Fruit fly (Drosophila melanogaster) whole organism, embryonic: ENCODE data around the gene unk.

ENCODE experiments used
- Antp ChIP-seq: fragments of 200-800 bp; sonication (Bioruptor generic); optimal IDR thresholded peaks from 3 replicates; lab custom pipeline; 2016; ENCODE audit warnings: missing biosample characterization, missing genetic modification characterization
- B-H2 ChIP-seq: fragments of 200-800 bp; sonication (Bioruptor generic); optimal IDR thresholded peaks from 2 replicates; lab custom pipeline; 2018; ENCODE audit warnings: missing biosample characterization, mild to moderate bottlenecking, missing genetic modification characterization
- CG10543 ChIP-seq: fragments of 200-800 bp; sonication (Bioruptor generic); optimal IDR thresholded peaks from 3 replicates; lab custom pipeline; 2017; ENCODE audit warnings: missing biosample characterization, mild to moderate bottlenecking, missing genetic modification characterization, moderate library complexity
- CG10979 ChIP-seq: fragments of 200-800 bp; sonication (Bioruptor generic); optimal IDR thresholded peaks from 2 replicates; lab custom pipeline; 2018; ENCODE audit warnings: missing biosample characterization, mild to moderate bottlenecking, missing genetic modification characterization, moderate library complexity
- CG11398 ChIP-seq: fragments of 200-800 bp; sonication (Bioruptor generic); optimal IDR thresholded peaks from 2 replicates; lab custom pipeline; 2016; ENCODE audit warnings: missing biosample characterization, missing genetic modification characterization
- CG12391 ChIP-seq: fragments of 200-800 bp; sonication (Bioruptor generic); optimal IDR thresholded peaks from 3 replicates; lab custom pipeline; 2018; ENCODE audit warnings: missing biosample characterization, mild to moderate bottlenecking, missing genetic modification characterization, moderate library complexity
- CG12942 ChIP-seq: fragments of 200-800 bp; sonication (Bioruptor generic); optimal IDR thresholded peaks from 3 replicates; lab custom pipeline; 2016; ENCODE audit warnings: missing biosample characterization, missing genetic modification characterization
- CG13123 ChIP-seq: fragments of 200-800 bp; sonication (Bioruptor generic); optimal IDR thresholded peaks from 2 replicates; lab custom pipeline; 2016; ENCODE audit warnings: missing biosample characterization, missing genetic modification characterization
- CG15011 ChIP-seq: fragments of 200-800 bp; sonication (Bioruptor generic); optimal IDR thresholded peaks from 3 replicates; lab custom pipeline; 2018; ENCODE audit warnings: missing biosample characterization, mild to moderate bottlenecking, missing genetic modification characterization
- CG16779 ChIP-seq: fragments of 200-800 bp; sonication (Bioruptor generic); IDR thresholded peaks from 2 replicates; pipeline ENCODE4 v1.3.6; 2022; ENCODE audit warnings: missing biosample characterization, missing genetic modification characterization
- CG16813 ChIP-seq: fragments of 200-800 bp; sonication (Bioruptor generic); IDR thresholded peaks from 3 replicates; pipeline ENCODE4 v1.3.6; 2022; ENCODE audit warnings: missing biosample characterization, missing genetic modification characterization; ENCODE audit not compliant: partially characterized antibody
- CG2202 ChIP-seq: fragments of 200-800 bp; sonication (Bioruptor generic); optimal IDR thresholded peaks from 2 replicates; lab custom pipeline; 2018; ENCODE audit warnings: missing biosample characterization, mild to moderate bottlenecking, missing genetic modification characterization
- CG31365 ChIP-seq: fragments of 200-800 bp; sonication (Bioruptor generic); optimal IDR thresholded peaks from 2 replicates; lab custom pipeline; 2018; ENCODE audit warnings: missing biosample characterization, mild to moderate bottlenecking, missing genetic modification characterization
- CG3407 ChIP-seq: fragments of 200-800 bp; sonication (Bioruptor generic); optimal IDR thresholded peaks from 2 replicates; lab custom pipeline; 2018; ENCODE audit warnings: missing biosample characterization, mild to moderate bottlenecking, missing genetic modification characterization
- CG3847 ChIP-seq: fragments of 200-800 bp; sonication (Bioruptor generic); IDR thresholded peaks from 2 replicates; pipeline ENCODE4 v1.3.6; 2022; ENCODE audit warnings: missing biosample characterization, missing genetic modification characterization
- CG4404 ChIP-seq: fragments of 200-800 bp; sonication (Bioruptor generic); IDR thresholded peaks from 2 replicates; pipeline ENCODE4 v1.3.6; 2022; ENCODE audit warnings: missing biosample characterization, missing genetic modification characterization
- CG6689 ChIP-seq: fragments of 200-800 bp; sonication (Bioruptor generic); IDR thresholded peaks from 2 replicates; pipeline ENCODE4 v1.3.6; 2022; ENCODE audit warnings: missing biosample characterization, missing genetic modification characterization
- CG9876 ChIP-seq: fragments of 200-800 bp; sonication (Bioruptor generic); optimal IDR thresholded peaks from 2 replicates; lab custom pipeline; 2016; ENCODE audit warnings: missing biosample characterization, missing genetic modification characterization
- CrebB ChIP-seq: fragments of 200-800 bp; sonication (Bioruptor generic); optimal IDR thresholded peaks from 3 replicates; lab custom pipeline; 2018; ENCODE audit warnings: missing biosample characterization, mild to moderate bottlenecking, missing genetic modification characterization
- Dbx ChIP-seq: fragments of 200-800 bp; sonication (Bioruptor generic); IDR thresholded peaks from 3 replicates; pipeline ENCODE4 v1.3.6; 2022; ENCODE audit warnings: missing biosample characterization, missing genetic modification characterization
- Dfd ChIP-seq, 2 experiments: fragments of >200 bp; optimal IDR thresholded peaks; 2 replicates each; lab custom pipeline; 2017; ENCODE audit warnings: missing biosample characterization in 2 of 2, missing genetic modification characterization in 2 of 2
- Dref ChIP-seq: fragments of 200-800 bp; sonication (Bioruptor generic); IDR thresholded peaks from 2 replicates; pipeline ENCODE4 v1.3.6; 2022; ENCODE audit warnings: missing biosample characterization, missing genetic modification characterization
- Ets65A ChIP-seq: fragments of 200-800 bp; sonication (Bioruptor generic); peaks from one replicate; lab custom pipeline; 2016; ENCODE audit warnings: missing biosample characterization, missing genetic modification characterization
- H15 ChIP-seq: fragments of 200-800 bp; sonication (Bioruptor generic); IDR thresholded peaks from 3 replicates; pipeline ENCODE4 v1.3.6; 2022; ENCODE audit warnings: missing biosample characterization, missing genetic modification characterization
- HLH3B ChIP-seq: fragments of 200-800 bp; sonication (Bioruptor generic); IDR thresholded peaks from 2 replicates; pipeline ENCODE4 v1.3.6; 2022; ENCODE audit warnings: missing biosample characterization, missing genetic modification characterization
- HLH4C ChIP-seq: fragments of 200-800 bp; sonication (Bioruptor generic); IDR thresholded peaks from 3 replicates; pipeline ENCODE4 v1.3.6; 2022; ENCODE audit warnings: missing biosample characterization, missing genetic modification characterization; ENCODE audit not compliant: partially characterized antibody
- Jarid2 ChIP-seq: fragments of 200-800 bp; sonication (Bioruptor generic); optimal IDR thresholded peaks from 3 replicates; lab custom pipeline; 2017; ENCODE audit warnings: mild to moderate bottlenecking, missing biosample characterization, missing genetic modification reagents, missing genetic modification characterization
- Lim3 ChIP-seq: fragments of 200-800 bp; sonication (Bioruptor generic); IDR thresholded peaks from 2 replicates; pipeline ENCODE4 v1.3.6; 2022; ENCODE audit warnings: missing biosample characterization, missing genetic modification characterization
- Med ChIP-seq: fragments of 200-800 bp; sonication (Bioruptor generic); peaks from one replicate; lab custom pipeline; 2016; ENCODE audit warnings: missing biosample characterization, missing genetic modification characterization, mild to moderate bottlenecking, inconsistent platforms, moderate library complexity
- NC2β ChIP-seq: fragments of 200-800 bp; sonication (Bioruptor generic); optimal IDR thresholded peaks from 2 replicates; lab custom pipeline; 2016; ENCODE audit warnings: missing biosample characterization, missing genetic modification characterization
- NFAT ChIP-seq: fragments of 200-800 bp; sonication (Bioruptor generic); IDR thresholded peaks from 2 replicates; pipeline ENCODE4 v1.3.6; 2022; ENCODE audit warnings: missing biosample characterization, missing genetic modification characterization
- Spps ChIP-seq: fragments of 200-800 bp; sonication (Bioruptor generic); optimal IDR thresholded peaks from 2 replicates; lab custom pipeline; 2018; ENCODE audit warnings: missing biosample characterization, mild to moderate bottlenecking, missing genetic modification characterization
- Vsx1 ChIP-seq: fragments of 200-800 bp; sonication (Bioruptor generic); optimal IDR thresholded peaks from 2 replicates; lab custom pipeline; 2017; ENCODE audit warnings: missing biosample characterization, mild to moderate bottlenecking, missing genetic modification characterization, missing genetic modification reagents
- bbx ChIP-seq: fragments of 200-800 bp; sonication (Bioruptor generic); IDR thresholded peaks from 2 replicates; pipeline ENCODE4 v1.3.6; 2022; ENCODE audit warnings: missing biosample characterization, missing genetic modification characterization; ENCODE audit not compliant: partially characterized antibody
- bsh ChIP-seq, 2 experiments: fragments of 200-800 bp; sonication (Bioruptor generic); optimal IDR thresholded peaks; 2 replicates each; lab custom pipeline; 2017 to 2018; ENCODE audit warnings: mild to moderate bottlenecking in 2 of 2, missing biosample characterization in 2 of 2, missing genetic modification characterization in 2 of 2, moderate library complexity in 1 of 2
- dpn ChIP-seq, 2 experiments: fragments of 200-800 bp; sonication (Bioruptor generic); optimal IDR thresholded peaks; 3 replicates each; lab custom pipeline; 2016; ENCODE audit warnings: missing biosample characterization in 2 of 2, missing genetic modification characterization in 2 of 2
- ems ChIP-seq: fragments of 200-800 bp; sonication (Bioruptor generic); optimal IDR thresholded peaks from 3 replicates; lab custom pipeline; 2016; ENCODE audit warnings: missing biosample characterization, missing genetic modification characterization
- en ChIP-seq: fragments of 200-800 bp; sonication (Bioruptor generic); optimal IDR thresholded peaks from 2 replicates; lab custom pipeline; 2016; ENCODE audit warnings: missing biosample characterization, missing genetic modification characterization
- eve ChIP-seq, 2 experiments: fragments of >200 bp; optimal IDR thresholded peaks; 2 replicates each; lab custom pipeline; 2017; ENCODE audit warnings: missing biosample characterization in 2 of 2, missing genetic modification characterization in 2 of 2
- gro ChIP-seq: fragments of 200-800 bp; sonication (Bioruptor generic); optimal IDR thresholded peaks from 2 replicates; lab custom pipeline; 2016; ENCODE audit warnings: missing biosample characterization, missing genetic modification characterization
- hth ChIP-seq: fragments of >200 bp; optimal IDR thresholded peaks from 2 replicates; lab custom pipeline; 2017; ENCODE audit warnings: inconsistent platforms
- lab ChIP-seq: fragments of 200-800 bp; sonication (Bioruptor generic); optimal IDR thresholded peaks from 3 replicates; lab custom pipeline; 2017; ENCODE audit warnings: missing biosample characterization, missing genetic modification characterization, mild to moderate bottlenecking, moderate library complexity, missing genetic modification reagents
- lov ChIP-seq, 2 experiments: fragments of 200-800 bp in 1 of 2; fragments of >200 bp in 1 of 2; sonication (Bioruptor generic) in 1 of 2; IDR thresholded peaks in 1 of 2; optimal IDR thresholded peaks in 1 of 2; 2 replicates in 1 of 2; 3 replicates in 1 of 2; pipeline versions ENCODE4 v1.3.6 to Lab custom; 2017 to 2022; ENCODE audit warnings: missing biosample characterization in 1 of 2, missing genetic modification characterization in 1 of 2
- mld ChIP-seq: fragments of 200-800 bp; sonication (Bioruptor generic); IDR thresholded peaks from 3 replicates; pipeline ENCODE4 v1.3.6; 2022; ENCODE audit warnings: missing biosample characterization, missing genetic modification characterization; ENCODE audit not compliant: partially characterized antibody
- oc ChIP-seq: fragments of 200-800 bp; sonication (Bioruptor generic); optimal IDR thresholded peaks from 2 replicates; lab custom pipeline; 2018; ENCODE audit warnings: missing biosample characterization, mild to moderate bottlenecking, missing genetic modification characterization, moderate library complexity
- pb ChIP-seq: fragments of 200-800 bp; sonication (Bioruptor generic); optimal IDR thresholded peaks from 3 replicates; lab custom pipeline; 2016; ENCODE audit warnings: missing biosample characterization, missing genetic modification characterization
- sna ChIP-seq: fragments of 200-800 bp; sonication (Bioruptor generic); IDR thresholded peaks from 2 replicates; pipeline ENCODE4 v1.3.6; 2022; ENCODE audit warnings: missing biosample characterization, missing genetic modification characterization; ENCODE audit not compliant: partially characterized antibody
- ssp ChIP-seq: fragments of 200-800 bp; sonication (Bioruptor generic); IDR thresholded peaks from 2 replicates; pipeline ENCODE4 v1.3.6; 2022; ENCODE audit warnings: missing biosample characterization, missing genetic modification characterization
- stwl ChIP-seq: fragments of 200-800 bp; sonication (Bioruptor generic); optimal IDR thresholded peaks from 3 replicates; lab custom pipeline; 2018; ENCODE audit warnings: missing biosample characterization, mild to moderate bottlenecking, missing genetic modification characterization, moderate library complexity
- zf30C ChIP-seq: fragments of 200-800 bp; sonication (Bioruptor generic); optimal IDR thresholded peaks from 3 replicates; lab custom pipeline; 2018; ENCODE audit warnings: missing biosample characterization, mild to moderate bottlenecking, missing genetic modification characterization

Gene unk

dm6 chr3R:23173393-23173981 lies 15.8 kb upstream of the unk start, which contains the start of gene CG46310 (continued):
- no peak for TF ChIP-seq lov (optimal IDR thresholded peaks at IDR 0.05; lab: Kevin White, UChicago)
- TF ChIP-seq lov (GFP tag; IDR thresholded peaks at IDR 0.05; lab: Robert Waterston, UW): 0 out of 3 replicates have a peak, but pooled peaks have one; percentile 57
- peak; percentile 80 for TF ChIP-seq NFAT
- no peak for TF ChIP-seq Spps (tag; lab: Kevin White, UChicago)
- TF ChIP-seq zf30C: peak; percentile 34
- TF ChIP-seq bbx (GFP tag; lab: Robert Waterston, UW): peak; percentile 49; the same call in 1 of the 2 replicates
- peak; percentile 79 for TF ChIP-seq Dbx (GFP tag; lab: Robert Waterston, UW)
- TF ChIP-seq CG11398: no peak
- TF ChIP-seq Jarid2 (GFP tag; lab: Kevin White, UChicago): no peak
- 0 out of 2 replicates have a peak, but pooled peaks have one; percentile 47 for TF ChIP-seq CG4404 (GFP tag; lab: Robert Waterston, UW)
- peak; percentile 22 for TF ChIP-seq oc
- no peak for TF ChIP-seq CG9876
- no peak for TF ChIP-seq CG12942 (GFP tag; lab: Kevin White, UChicago)
- TF ChIP-seq mld (GFP tag; lab: Robert Waterston, UW): no peak
- TF ChIP-seq pb (GFP tag; lab: Kevin White, UChicago): peak; percentile 1
- TF ChIP-seq Dref (GFP tag; lab: Robert Waterston, UW): no peak; the same call in 1 of the 2 replicates
- TF ChIP-seq CG15011: peak; percentile 48
- no peak for TF ChIP-seq NC2β (GFP tag; lab: Kevin White, UChicago)
- peak; percentile 86 for TF ChIP-seq Med (GFP tag; lab: Kevin White, UChicago)
- TF ChIP-seq HLH3B (GFP tag; lab: Robert Waterston, UW): peak; percentile 77
- peak; percentile 12 for TF ChIP-seq gro (GFP tag; lab: Kevin White, UChicago)
- no peak for TF ChIP-seq Ets65A (GFP tag; lab: Kevin White, UChicago)
- peak; percentile 49 for TF ChIP-seq CG3407 (GFP tag; lab: Kevin White, UChicago)
- peak; percentile 74 for TF ChIP-seq CG16779
- TF ChIP-seq Dfd (GFP tag; optimal IDR thresholded peaks at IDR 0.05; lab: Kevin White, UChicago): no peak
- TF ChIP-seq CG10543 (GFP tag; lab: Kevin White, UChicago): peak; percentile 62
- TF ChIP-seq lab (GFP tag; lab: Kevin White, UChicago): peak; percentile 89
- no peak for TF ChIP-seq HLH4C (GFP tag; lab: Robert Waterston, UW)
- TF ChIP-seq bsh (GFP tag; optimal IDR thresholded peaks at IDR 0.05; lab: Kevin White, UChicago): peak; percentile 3 to 55
- no peak for TF ChIP-seq stwl (tag; lab: Kevin White, UChicago)
- peak; percentile 80 for TF ChIP-seq H15
- no peak for TF ChIP-seq CG13123
- no peak for TF ChIP-seq eve (GFP tag; optimal IDR thresholded peaks at IDR 0.05; lab: Kevin White, UChicago)
- no peak for TF ChIP-seq hth (lab: Kevin White, UChicago)
- TF ChIP-seq CG6689: peak; percentile 65
- peak; percentile 75 for TF ChIP-seq ssp (GFP tag; lab: Robert Waterston, UW)
- no peak for TF ChIP-seq Antp
- peak; percentile 56 for TF ChIP-seq CG31365 (tag; lab: Kevin White, UChicago)
- peak; percentile 55 for TF ChIP-seq B-H2 (GFP tag; lab: Kevin White, UChicago)
- peak; percentile 79 for TF ChIP-seq Vsx1 (GFP tag; lab: Kevin White, UChicago)
- no peak for TF ChIP-seq CG16813 (GFP tag; lab: Robert Waterston, UW)
- TF ChIP-seq CG2202 (tag; lab: Kevin White, UChicago): no peak
- TF ChIP-seq en (GFP tag; lab: Kevin White, UChicago): no peak
- peak; percentile 63 for TF ChIP-seq CG3847 (GFP tag; lab: Robert Waterston, UW)
- TF ChIP-seq dpn (GFP tag; optimal IDR thresholded peaks at IDR 0.05; lab: Kevin White, UChicago): peak in 1 of 2 experiments; percentile 53
- peak; percentile 55 for TF ChIP-seq CrebB (tag; lab: Kevin White, UChicago)
- TF ChIP-seq ems (GFP tag; lab: Kevin White, UChicago): peak; percentile 22
- no peak for TF ChIP-seq sna (GFP tag; lab: Robert Waterston, UW)
- peak; percentile 60 for TF ChIP-seq CG10979
- TF ChIP-seq Lim3 (GFP tag; lab: Robert Waterston, UW): no peak
- TF ChIP-seq CG12391 (tag; lab: Kevin White, UChicago): peak; percentile 69
